Fruit fly (Drosophila melanogaster) whole organism, embryonic: ENCODE data around the gene CG42302.

Experiments
- CG13624 ChIP-seq: fragments of 200-800 bp; sonication (Bioruptor generic); optimal IDR thresholded peaks from 2 replicates; lab custom pipeline; 2016; ENCODE audit warnings: missing biosample characterization, missing genetic modification characterization
- CG6854 ChIP-seq: fragments of 200-800 bp; sonication (Bioruptor generic); optimal IDR thresholded peaks from 3 replicates; lab custom pipeline; 2017; ENCODE audit warnings: missing biosample characterization, mild to moderate bottlenecking, missing genetic modification characterization
- NfI ChIP-seq: fragments of 200-800 bp; sonication (Bioruptor generic); optimal IDR thresholded peaks from 3 replicates; lab custom pipeline; 2018; ENCODE audit warnings: missing biosample characterization, mild to moderate bottlenecking, missing genetic modification characterization, moderate library complexity
- PHDP ChIP-seq: fragments of 200-800 bp; sonication (Bioruptor generic); optimal IDR thresholded peaks from 3 replicates; lab custom pipeline; 2018; ENCODE audit warnings: missing biosample characterization, mild to moderate bottlenecking, missing genetic modification characterization, moderate library complexity
- cg ChIP-seq: fragments of 200-800 bp; sonication (Bioruptor generic); optimal IDR thresholded peaks from 3 replicates; lab custom pipeline; 2019; ENCODE audit warnings: missing biosample characterization, mild to moderate bottlenecking, missing genetic modification characterization, moderate library complexity

DNA sequence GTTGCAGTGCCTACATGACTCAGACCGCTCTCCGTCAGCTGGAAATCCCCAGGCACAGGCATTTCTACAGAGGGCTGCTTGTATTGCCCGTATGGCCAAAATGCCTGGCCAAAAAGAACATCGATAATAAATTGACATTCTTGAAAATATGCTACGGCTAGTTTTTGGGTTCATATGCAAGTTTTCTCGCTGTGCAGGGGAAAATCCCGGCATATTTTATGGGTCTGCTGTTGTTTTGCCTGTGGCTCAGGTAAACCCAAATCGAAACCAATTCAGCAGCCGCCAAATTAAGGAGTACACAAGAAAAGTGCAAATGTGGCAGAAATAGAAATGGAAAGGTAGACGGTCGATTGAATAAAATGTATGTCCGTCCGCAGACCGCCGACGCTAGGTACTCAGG, 40.5 kb downstream of the CG42302 start:
- no peak for TF ChIP-seq CG13624 (GFP tag; lab: Kevin White, UChicago)
- TF ChIP-seq CG6854 (GFP tag; lab: Kevin White, UChicago) = no peak
- no peak for TF ChIP-seq cg (GFP tag; lab: Kevin White, UChicago)
- TF ChIP-seq PHDP (tag; lab: Kevin White, UChicago) = no peak
- no peak for TF ChIP-seq NfI (GFP tag; lab: Kevin White, UChicago)
